Worm (Caenorhabditis elegans): ENCODE measurements around the gene clc-12.

The clc-12 gene

DNA sequence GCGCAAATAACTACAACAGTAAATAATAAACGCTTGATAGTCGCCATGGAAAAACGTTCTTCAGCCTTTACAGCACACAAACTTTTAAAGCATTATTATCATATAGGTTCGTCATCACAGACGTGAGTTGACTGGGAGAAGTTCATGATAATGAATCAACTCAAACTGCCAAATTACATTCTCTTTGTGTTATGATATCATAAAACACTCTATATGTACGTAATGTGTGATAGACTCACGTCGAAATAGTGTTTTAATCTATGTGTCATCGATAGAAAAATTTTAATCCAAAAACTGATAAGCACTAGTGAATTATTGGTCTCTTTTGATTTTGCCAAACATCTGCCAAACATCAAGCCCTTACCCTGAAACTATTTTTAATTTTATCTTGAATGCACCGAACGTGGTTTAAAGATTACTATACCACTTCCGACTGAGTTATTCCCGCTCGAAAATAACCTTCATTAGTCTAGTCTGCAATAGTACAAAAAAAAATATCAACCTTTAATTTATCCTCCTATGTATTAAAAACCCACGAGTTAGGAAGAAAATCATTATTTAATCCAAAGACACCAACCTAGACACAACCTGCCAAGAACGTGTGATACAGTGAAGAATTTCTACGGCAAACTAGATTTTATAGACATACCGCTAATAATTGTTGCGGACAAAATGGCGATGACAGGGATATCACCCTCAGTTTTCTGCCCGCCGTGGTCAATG, at the start of gene clc-12, which contains the start of gene clec-240:
Gene clc-12, minus strand, starts transcription at position 47 of the 723 bp plus-strand sequence.
Gene clec-240, plus strand, starts transcription at position 673 of the 723 bp plus-strand sequence.
- TF ChIP-seq ZK337.2 (GFP tag; IDR thresholded peaks at IDR 0.05): no peak
- peak; percentile 47; the same call in 1 of the 2 replicates for TF ChIP-seq dmd-6 (GFP tag; IDR thresholded peaks at IDR 0.05)
- TF ChIP-seq unc-62 (GFP tag; optimal IDR thresholded peaks at IDR 0.05 in 1 of 2): peak in 1 of 2 experiments; percentile 26
- no peak for TF ChIP-seq unc-62 (tag; optimal IDR thresholded peaks at IDR 0.05)
- TF ChIP-seq F10B5.3 (tag; optimal IDR thresholded peaks at IDR 0.05): no peak
- peak; percentile 14 for TF ChIP-seq pqm-1 (tag; optimal IDR thresholded peaks at IDR 0.05)
- TF ChIP-seq nhr-28 (tag; optimal IDR thresholded peaks at IDR 0.05): peak; percentile 15

- no peak for TF ChIP-seq nhr-102 (tag; optimal IDR thresholded peaks at IDR 0.05)
- no peak for TF ChIP-seq hmg-1.1 (GFP tag; IDR thresholded peaks at IDR 0.05)
- TF ChIP-seq nhr-237 (tag; optimal IDR thresholded peaks at IDR 0.05): no peak
- no peak for TF ChIP-seq arid-1 (GFP tag; conservative IDR thresholded peaks at IDR 0.05)
- TF ChIP-seq jun-1 (tag; optimal IDR thresholded peaks at IDR 0.05): no peak
- TF ChIP-seq gei-8 (GFP tag; optimal IDR thresholded peaks at IDR 0.05): no peak
- TF ChIP-seq zag-1 (tag; optimal IDR thresholded peaks at IDR 0.05): no peak
- TF ChIP-seq ceh-28 (tag; optimal IDR thresholded peaks at IDR 0.05): no peak
- no peak for TF ChIP-seq duxl-1 (tag; optimal IDR thresholded peaks at IDR 0.05; ENCODE audit: poor library complexity)
- TF ChIP-seq lin-38 (GFP tag; IDR thresholded peaks at IDR 0.05): no peak
- no peak for TF ChIP-seq Y48G9A.11 (GFP tag; IDR thresholded peaks at IDR 0.05)
- no peak for TF ChIP-seq dpl-1 (GFP tag; optimal IDR thresholded peaks at IDR 0.05)
- no peak for TF ChIP-seq nhr-111 (GFP tag; optimal IDR thresholded peaks at IDR 0.05)
- TF ChIP-seq daf-19 (GFP tag; conservative IDR thresholded peaks at IDR 0.05): no peak
- TF ChIP-seq ctbp-1 (GFP tag; IDR thresholded peaks at IDR 0.05): no peak
- no peak for TF ChIP-seq F10B5.3 (tag; optimal IDR thresholded peaks at IDR 0.05)
- no peak for TF ChIP-seq ZK337.2 (GFP tag; IDR thresholded peaks at IDR 0.05)
These were observed 35.3 kb upstream of the clc-12 start, which contains the start of gene F28B1.2 for ce11 chrV:17044500-17044899. TSS of gene F28B1.2 (plus strand) at chrV:17044800.

DNA sequence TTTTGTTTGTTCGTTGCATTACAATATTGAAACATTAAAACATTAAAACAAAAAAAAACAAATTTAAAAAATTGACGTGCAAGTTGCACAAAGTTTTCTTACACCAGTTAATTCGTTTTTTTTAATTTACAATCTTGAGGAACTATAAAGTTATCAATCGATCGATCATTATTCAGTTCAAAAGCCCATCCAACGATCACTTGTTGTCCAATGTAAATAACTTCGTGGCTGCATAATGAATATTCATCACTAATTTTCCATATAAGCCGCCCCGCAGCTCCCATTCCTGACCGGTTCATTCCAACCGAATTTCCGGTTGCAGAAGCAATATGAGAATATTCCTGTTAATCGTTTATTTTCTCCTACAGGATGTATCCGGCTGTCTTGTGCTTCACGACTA, 33.1 kb upstream of the clc-12 start, which contains the start of gene hpo-33:
Gene hpo-33, plus strand, starts transcription at position 301 of the 400 bp plus-strand sequence.
- no peak for TF ChIP-seq rbr-2 (tag; optimal IDR thresholded peaks at IDR 0.05)
- TF ChIP-seq snpc-1.2 (GFP tag; IDR thresholded peaks at IDR 0.05): no peak
- no peak for TF ChIP-seq mdt-29 (GFP tag; IDR thresholded peaks at IDR 0.05)
- TF ChIP-seq hmg-1.1 (GFP tag; IDR thresholded peaks at IDR 0.05): no peak
- TF ChIP-seq lir-3 (tag; optimal IDR thresholded peaks at IDR 0.05): no peak
- no peak for TF ChIP-seq nhr-28 (tag; optimal IDR thresholded peaks at IDR 0.05)
- TF ChIP-seq ceh-62 (tag; optimal IDR thresholded peaks at IDR 0.05): no peak
- no peak for TF ChIP-seq duxl-1 (tag; optimal IDR thresholded peaks at IDR 0.05; ENCODE audit: poor library complexity)
- TF ChIP-seq ceh-32 (tag; optimal IDR thresholded peaks at IDR 0.05; ENCODE audit: poor library complexity): no peak
- no peak for TF ChIP-seq F10B5.3 (tag; optimal IDR thresholded peaks at IDR 0.05)
- no peak for TF ChIP-seq dmd-9 (GFP tag; IDR thresholded peaks at IDR 0.05)
- no peak for TF ChIP-seq ceh-82 (tag; optimal IDR thresholded peaks at IDR 0.05)
- TF ChIP-seq T20F7.1 (GFP tag; optimal IDR thresholded peaks at IDR 0.05): no peak
- no peak for TF ChIP-seq fkh-10 (GFP tag; optimal IDR thresholded peaks at IDR 0.05)

DNA sequence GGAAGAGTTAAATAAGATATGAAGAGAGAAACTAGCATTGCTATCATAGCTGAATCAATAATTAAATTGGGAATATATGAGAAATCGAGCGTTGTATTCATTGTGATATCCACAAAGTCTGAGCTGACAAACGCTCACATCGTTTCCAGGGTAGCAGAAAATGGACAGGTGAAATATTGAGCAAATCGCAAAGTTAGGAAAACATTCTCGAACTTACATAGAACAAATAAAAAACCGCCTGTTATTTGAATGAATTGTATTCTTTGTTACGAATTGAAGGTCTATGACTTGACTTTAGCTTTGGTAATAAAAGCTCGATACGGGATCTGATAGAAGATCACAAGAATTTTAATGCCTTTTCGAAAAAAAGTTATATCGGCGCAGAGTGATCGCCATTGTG, 26.7 kb upstream of the clc-12 start, which contains the start of gene srz-94:
Gene srz-94, minus strand, starts transcription at position 101 of the 400 bp plus-strand sequence.
- TF ChIP-seq F37D6.2 (tag; optimal IDR thresholded peaks at IDR 0.05): no peak
- TF ChIP-seq nhr-25 (tag; optimal IDR thresholded peaks at IDR 0.05; ENCODE audit: borderline replicate concordance, insufficient read depth): no peak
- TF ChIP-seq ceh-32 (tag; optimal IDR thresholded peaks at IDR 0.05; ENCODE audit: poor library complexity): no peak
- TF ChIP-seq unc-62 (GFP tag; optimal IDR thresholded peaks at IDR 0.05 in 1 of 2): no peak
- TF ChIP-seq unc-62 (tag; optimal IDR thresholded peaks at IDR 0.05): no peak
- TF ChIP-seq nhr-237 (tag; optimal IDR thresholded peaks at IDR 0.05): no peak
- TF ChIP-seq lin-29 (GFP tag; IDR thresholded peaks at IDR 0.05): no peak
- no peak for TF ChIP-seq arid-1 (GFP tag; conservative IDR thresholded peaks at IDR 0.05)
- no peak for TF ChIP-seq nhr-10 (tag; optimal IDR thresholded peaks at IDR 0.05)
- TF ChIP-seq tag-97 (GFP tag; IDR thresholded peaks at IDR 0.05): no peak
- no peak for TF ChIP-seq nhr-111 (GFP tag; optimal IDR thresholded peaks at IDR 0.05)
- TF ChIP-seq ZK546.5 (tag; optimal IDR thresholded peaks at IDR 0.05): no peak
- no peak for TF ChIP-seq ama-1 (optimal IDR thresholded peaks at IDR 0.05)
- no peak for TF ChIP-seq rbr-2 (tag; optimal IDR thresholded peaks at IDR 0.05)
- no peak for TF ChIP-seq cey-2 (tag; optimal IDR thresholded peaks at IDR 0.05; ENCODE audit: borderline replicate concordance, insufficient read depth)
